Fruit fly (Drosophila melanogaster) whole organism, adult: ENCODE data around the gene Edg91.
A peak's percentile ranks its signal among the peaks of the same experiment; 100 is the strongest.

Experiments
- CG11617 ChIP-seq: fragments of 200-800 bp; sonication (Bioruptor generic); optimal IDR thresholded peaks from 2 replicates; lab custom pipeline; 2017; ENCODE audit warnings: mild to moderate bottlenecking, missing biosample characterization, missing genetic modification reagents, missing genetic modification characterization
- CG12768 ChIP-seq: fragments of 200-800 bp; sonication (Bioruptor generic); optimal IDR thresholded peaks from 2 replicates; lab custom pipeline; 2017; ENCODE audit warnings: missing biosample characterization, missing genetic modification characterization, mild to moderate bottlenecking, moderate library complexity, missing genetic modification reagents
- CG14711 ChIP-seq: fragments of 200-800 bp; sonication (Bioruptor generic); optimal IDR thresholded peaks from 2 replicates; lab custom pipeline; 2018; ENCODE audit warnings: missing biosample characterization, mild to moderate bottlenecking, missing genetic modification characterization, moderate library complexity
- CG1620 ChIP-seq: fragments of 200-800 bp; sonication (Bioruptor generic); optimal IDR thresholded peaks from 2 replicates; lab custom pipeline; 2016; ENCODE audit warnings: missing biosample characterization, missing genetic modification characterization
- CG33017 ChIP-seq: fragments of 200-800 bp; sonication (Bioruptor generic); optimal IDR thresholded peaks from 2 replicates; lab custom pipeline; 2018; ENCODE audit warnings: missing biosample characterization, mild to moderate bottlenecking, missing genetic modification characterization, moderate library complexity
- CG5204 ChIP-seq: fragments of 200-800 bp; sonication (Bioruptor generic); optimal IDR thresholded peaks from 2 replicates; lab custom pipeline; 2016; ENCODE audit warnings: missing biosample characterization, missing genetic modification characterization
- CG7045 ChIP-seq: fragments of 200-800 bp; sonication (Bioruptor generic); optimal IDR thresholded peaks from 2 replicates; lab custom pipeline; 2017; ENCODE audit warnings: missing biosample characterization, mild to moderate bottlenecking, missing genetic modification characterization
- CG7101 ChIP-seq: fragments of 200-800 bp; sonication (Bioruptor generic); optimal IDR thresholded peaks from 2 replicates; lab custom pipeline; 2018; ENCODE audit warnings: missing biosample characterization, mild to moderate bottlenecking, missing genetic modification characterization, moderate library complexity
- Clk ChIP-seq: fragments of 200-800 bp; sonication (Bioruptor generic); optimal IDR thresholded peaks from 2 replicates; lab custom pipeline; 2017; ENCODE audit warnings: missing biosample characterization, missing genetic modification characterization
- Crg-1 ChIP-seq: fragments of 200-800 bp; sonication (Bioruptor generic); optimal IDR thresholded peaks from 2 replicates; lab custom pipeline; 2016; ENCODE audit warnings: missing biosample characterization, missing genetic modification characterization
- Hr96 ChIP-seq: fragments of 200-800 bp; sonication (Bioruptor generic); optimal IDR thresholded peaks from 2 replicates; lab custom pipeline; 2016; ENCODE audit warnings: missing biosample characterization, missing genetic modification characterization
- Mnt ChIP-seq: fragments of 200-800 bp; sonication (Bioruptor generic); optimal IDR thresholded peaks from 2 replicates; lab custom pipeline; 2016; ENCODE audit warnings: missing biosample characterization, mild to moderate bottlenecking, missing genetic modification characterization
- bab1 ChIP-seq: fragments of 200-800 bp; sonication (Bioruptor generic); optimal IDR thresholded peaks from 3 replicates; lab custom pipeline; 2019; ENCODE audit warnings: missing biosample characterization, mild to moderate bottlenecking, missing genetic modification characterization, moderate library complexity
- cic ChIP-seq: fragments of 200-800 bp; sonication (Bioruptor generic); optimal IDR thresholded peaks from 2 replicates; lab custom pipeline; 2017; ENCODE audit warnings: missing biosample characterization, mild to moderate bottlenecking, missing genetic modification characterization, moderate library complexity
- cnc ChIP-seq, 2 experiments: fragments of >200 bp; optimal IDR thresholded peaks; 2 replicates each; lab custom pipeline; 2017
- kay ChIP-seq: fragments of 200-800 bp; sonication (Bioruptor generic); peaks from one replicate; lab custom pipeline; 2016; ENCODE audit warnings: missing biosample characterization, missing genetic modification characterization, borderline replicate concordance
- ovo ChIP-seq: fragments of 200-800 bp; sonication (Bioruptor generic); optimal IDR thresholded peaks from 2 replicates; lab custom pipeline; 2016; ENCODE audit warnings: missing biosample characterization, missing genetic modification characterization
- pad ChIP-seq: fragments of 200-800 bp; sonication (Bioruptor generic); optimal IDR thresholded peaks from 3 replicates; lab custom pipeline; 2017; ENCODE audit warnings: missing biosample characterization, missing genetic modification characterization, mild to moderate bottlenecking, moderate library complexity, missing genetic modification reagents
- tj ChIP-seq: fragments of 200-800 bp; sonication (Bioruptor generic); optimal IDR thresholded peaks from 3 replicates; lab custom pipeline; 2017; ENCODE audit warnings: missing biosample characterization, mild to moderate bottlenecking, missing genetic modification characterization, moderate library complexity
- toe ChIP-seq: fragments of 200-800 bp; sonication (Bioruptor generic); optimal IDR thresholded peaks from 2 replicates; lab custom pipeline; 2016; ENCODE audit warnings: missing biosample characterization, missing genetic modification characterization

Gene Edg91

DNA sequence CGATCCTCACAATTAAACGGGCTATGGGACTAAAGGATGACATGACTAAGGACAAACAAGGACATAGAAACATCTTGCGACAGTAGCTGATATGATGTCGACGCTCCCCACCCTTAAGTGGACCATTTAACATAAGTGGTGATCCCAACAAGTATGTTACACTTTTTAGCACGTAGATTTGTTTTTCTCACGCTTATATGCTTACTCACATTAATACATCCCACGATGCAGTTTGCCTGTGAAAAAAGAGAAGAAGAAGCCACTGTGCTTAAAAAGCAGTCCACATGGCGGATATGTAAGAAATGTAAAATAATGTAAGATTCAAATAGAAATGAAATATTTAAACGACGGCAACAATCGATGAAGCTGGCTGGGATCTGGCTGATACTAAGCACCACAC, 3.8 kb upstream of the Edg91 start:
- TF ChIP-seq cic = no peak
- no peak for TF ChIP-seq bab1 (GFP tag; lab: Kevin White, UChicago)
- TF ChIP-seq kay (GFP tag; lab: Kevin White, UChicago) = no peak
- TF ChIP-seq pad (GFP tag; lab: Kevin White, UChicago) = no peak
- no peak for TF ChIP-seq ovo (GFP tag; lab: Kevin White, UChicago)
- TF ChIP-seq Mnt (GFP tag; lab: Kevin White, UChicago) = no peak
- no peak for TF ChIP-seq CG33017
- no peak for TF ChIP-seq CG7045 (GFP tag; lab: Kevin White, UChicago)
- TF ChIP-seq cnc (optimal IDR thresholded peaks at IDR 0.05; lab: Kevin White, UChicago) = no peak
- no peak for TF ChIP-seq CG1620 (GFP tag; lab: Kevin White, UChicago)
- no peak for TF ChIP-seq CG7101
- no peak for TF ChIP-seq toe (GFP tag; lab: Kevin White, UChicago)
- no peak for TF ChIP-seq Clk
- TF ChIP-seq Hr96 (GFP tag; lab: Kevin White, UChicago) = no peak
- TF ChIP-seq CG14711 (tag; lab: Kevin White, UChicago) = no peak
- TF ChIP-seq CG12768 (GFP tag; lab: Kevin White, UChicago) = no peak
- no peak for TF ChIP-seq CG11617
- TF ChIP-seq Crg-1 (GFP tag; lab: Kevin White, UChicago) = no peak
- no peak for TF ChIP-seq tj (GFP tag; lab: Kevin White, UChicago)

DNA sequence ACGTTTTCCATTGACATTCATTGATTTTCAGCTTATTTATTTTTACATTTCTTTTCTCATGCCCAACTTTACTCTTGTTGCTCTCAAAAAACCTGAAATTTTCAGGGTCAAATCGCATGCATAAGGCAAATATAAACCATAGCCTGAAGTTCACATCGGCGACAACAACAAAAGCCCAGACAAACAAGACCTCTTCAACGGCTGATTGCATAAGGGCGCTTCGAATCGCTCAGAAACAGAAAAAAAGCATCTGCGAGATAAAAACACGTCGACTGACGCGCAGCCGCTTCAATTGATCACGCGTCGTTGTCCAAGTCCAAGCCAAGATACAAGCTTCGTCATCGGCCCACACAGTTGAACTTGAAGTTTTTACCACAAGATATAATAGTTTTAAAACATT, 2.2 kb upstream of the Edg91 start, which contains the start of gene CG14327:
Gene CG14327, plus strand, starts transcription at position 161 of the 400 bp plus-strand sequence.
- no peak for TF ChIP-seq CG14711 (tag; lab: Kevin White, UChicago)
- TF ChIP-seq pad (GFP tag; lab: Kevin White, UChicago) = no peak
- TF ChIP-seq CG5204 = no peak
- no peak for TF ChIP-seq bab1 (GFP tag; lab: Kevin White, UChicago)
- no peak for TF ChIP-seq Mnt (GFP tag; lab: Kevin White, UChicago)
- no peak for TF ChIP-seq CG12768 (GFP tag; lab: Kevin White, UChicago)
- TF ChIP-seq tj (GFP tag; lab: Kevin White, UChicago) = no peak
- no peak for TF ChIP-seq toe (GFP tag; lab: Kevin White, UChicago)
- TF ChIP-seq CG11617 = no peak
- no peak for TF ChIP-seq CG1620 (GFP tag; lab: Kevin White, UChicago)
- no peak for TF ChIP-seq CG7101
- TF ChIP-seq Hr96 (GFP tag; lab: Kevin White, UChicago) = no peak
- TF ChIP-seq Crg-1 (GFP tag; lab: Kevin White, UChicago) = no peak

DNA sequence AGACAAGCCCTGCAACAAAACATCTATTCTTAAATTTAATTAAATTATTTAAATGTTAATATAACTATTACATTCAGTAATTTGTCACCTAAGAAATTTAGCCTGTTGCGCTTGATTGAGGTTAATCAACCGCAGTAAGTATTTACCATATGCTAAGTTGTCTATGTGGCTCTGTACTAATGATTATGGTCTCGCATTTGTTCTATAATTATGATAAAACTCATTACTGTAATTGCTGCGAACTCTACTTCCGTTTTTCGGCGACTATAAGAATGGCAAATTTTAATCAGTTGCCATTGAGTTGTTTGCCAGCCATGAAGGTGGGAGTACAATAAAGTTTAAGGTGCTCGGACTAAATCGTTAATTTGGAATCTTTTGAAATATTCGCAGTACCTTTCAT, 1.3 kb upstream of the Edg91 start, which contains the start of gene CG34281:
Gene CG34281, plus strand, starts transcription at position 301 of the 400 bp plus-strand sequence.
- TF ChIP-seq CG1620 (GFP tag; lab: Kevin White, UChicago) = no peak
- no peak for TF ChIP-seq CG5204
- TF ChIP-seq CG7045 (GFP tag; lab: Kevin White, UChicago) = no peak

dm6 chr3R:17611836-17612235, 525 bp upstream of the Edg91 start:
- TF ChIP-seq CG7045 (GFP tag; lab: Kevin White, UChicago) = no peak
- TF ChIP-seq Mnt (GFP tag; lab: Kevin White, UChicago) = no peak
- TF ChIP-seq CG1620 (GFP tag; lab: Kevin White, UChicago) = no peak
- no peak for TF ChIP-seq CG5204
- no peak for TF ChIP-seq CG7101
- TF ChIP-seq Hr96 (GFP tag; lab: Kevin White, UChicago) = no peak
- TF ChIP-seq cic = no peak
- TF ChIP-seq pad (GFP tag; lab: Kevin White, UChicago) = no peak
- no peak for TF ChIP-seq bab1 (GFP tag; lab: Kevin White, UChicago)
- TF ChIP-seq CG11617 = no peak
- no peak for TF ChIP-seq CG12768 (GFP tag; lab: Kevin White, UChicago)
- TF ChIP-seq CG14711 (tag; lab: Kevin White, UChicago) = no peak
- no peak for TF ChIP-seq tj (GFP tag; lab: Kevin White, UChicago)
- no peak for TF ChIP-seq Clk
- no peak for TF ChIP-seq kay (GFP tag; lab: Kevin White, UChicago)
- TF ChIP-seq cnc (optimal IDR thresholded peaks at IDR 0.05; lab: Kevin White, UChicago) = no peak

DNA sequence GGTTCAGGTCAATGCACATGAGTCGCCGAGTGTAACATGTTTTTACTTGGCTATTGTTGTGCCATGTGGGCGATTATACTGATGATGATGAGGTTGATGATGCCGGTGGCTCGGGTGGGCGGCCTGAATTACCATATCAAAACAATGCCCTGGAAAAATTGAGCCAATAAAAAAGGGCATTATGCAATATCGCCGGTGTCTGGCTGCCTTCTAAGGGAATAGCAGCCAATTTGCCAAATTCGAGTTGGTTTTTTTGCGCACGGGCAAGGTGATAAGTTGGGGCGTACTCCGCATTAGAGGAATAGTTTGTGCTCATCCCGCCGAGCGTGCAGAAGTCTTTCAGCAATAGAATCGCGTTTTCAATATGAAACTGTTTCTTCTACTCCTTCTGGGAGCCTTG, 2.3 kb downstream of the Edg91 start, which contains the start of gene CG14329:
Gene CG14329, plus strand, starts transcription at position 301 of the 400 bp plus-strand sequence.
- TF ChIP-seq kay (GFP tag; lab: Kevin White, UChicago) = no peak
- TF ChIP-seq ovo (GFP tag; lab: Kevin White, UChicago) = no peak
- TF ChIP-seq CG33017 = no peak
- TF ChIP-seq cnc (optimal IDR thresholded peaks at IDR 0.05; lab: Kevin White, UChicago) = no peak
- no peak for TF ChIP-seq tj (GFP tag; lab: Kevin White, UChicago)
- TF ChIP-seq cic = no peak
- TF ChIP-seq bab1 (GFP tag; lab: Kevin White, UChicago) = no peak
- TF ChIP-seq pad (GFP tag; lab: Kevin White, UChicago) = no peak
- no peak for TF ChIP-seq CG1620 (GFP tag; lab: Kevin White, UChicago)
- no peak for TF ChIP-seq CG5204
- TF ChIP-seq CG11617 = no peak
- TF ChIP-seq Hr96 (GFP tag; lab: Kevin White, UChicago) = no peak

- TF ChIP-seq CG7045 (GFP tag; lab: Kevin White, UChicago) (no peak), ovo (GFP tag; lab: Kevin White, UChicago) (peak; percentile 71), toe (GFP tag; lab: Kevin White, UChicago) (no peak)
These were observed 5.4 kb downstream of the Edg91 start, which contains the start of gene sll for dm6 chr3R:17605872-17606271. sll (plus strand) TSS chr3R:17606106.
